Worm (Caenorhabditis elegans): Measurements from ENCODE around the gene his-42.

DNA sequence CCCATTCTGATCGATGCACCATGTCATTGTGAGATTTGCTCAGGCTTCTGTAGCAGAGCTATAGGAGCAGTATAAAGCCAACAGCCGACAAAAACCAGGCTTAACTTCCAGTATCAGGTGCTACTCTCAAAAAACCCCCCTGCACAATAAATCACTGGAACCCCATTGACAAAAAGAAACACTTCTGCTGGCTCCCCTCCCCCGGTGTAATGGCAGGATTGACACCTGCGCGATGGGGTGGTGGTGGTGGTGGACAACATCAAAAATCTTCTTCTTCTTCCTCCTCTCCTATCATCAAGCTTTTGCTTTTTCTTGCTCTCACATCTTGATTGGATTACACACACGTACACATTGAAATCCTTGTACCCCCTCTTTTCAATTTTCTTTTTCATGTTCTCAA is 38.8 kb downstream of the his-42 start:
- no peak for TF ChIP-seq hlh-13 (GFP tag; optimal IDR thresholded peaks at IDR 0.05)
- TF ChIP-seq hlh-30 (tag; optimal IDR thresholded peaks at IDR 0.05; ENCODE audit: insufficient read depth): no peak
- no peak for TF ChIP-seq elt-2 (tag; optimal IDR thresholded peaks at IDR 0.05)
- TF ChIP-seq C08G9.2 (tag; optimal IDR thresholded peaks at IDR 0.05): no peak
- TF ChIP-seq pqm-1 (tag; optimal IDR thresholded peaks at IDR 0.05): no peak
- TF ChIP-seq tbx-2 (tag; optimal IDR thresholded peaks at IDR 0.05): no peak
- TF ChIP-seq ceh-22 (tag; optimal IDR thresholded peaks at IDR 0.05): no peak
- no peak for TF ChIP-seq unc-3 (GFP tag; conservative IDR thresholded peaks at IDR 0.05)
- TF ChIP-seq unc-3 (tag; optimal IDR thresholded peaks at IDR 0.05): no peak
- TF ChIP-seq nfya-1 (tag; optimal IDR thresholded peaks at IDR 0.05): no peak
- no peak for TF ChIP-seq ceh-48 (tag; optimal IDR thresholded peaks at IDR 0.05)
- no peak for TF ChIP-seq lin-11 (tag; optimal IDR thresholded peaks at IDR 0.05)
- TF ChIP-seq che-1 (tag; optimal IDR thresholded peaks at IDR 0.05): no peak
- TF ChIP-seq ets-4 (tag; optimal IDR thresholded peaks at IDR 0.05): no peak

Measured in whole organism, late embryonic.